Fruit fly (Drosophila melanogaster): ENCODE results near the gene CG32147.

dm6 chr3L:15103988-15104848, 39.6 kb downstream of the CG32147 start:
- TF ChIP-seq pan (optimal IDR thresholded peaks at IDR 0.05): no peak
- TF ChIP-seq psq (optimal IDR thresholded peaks at IDR 0.05): no peak

Data from whole organism.